Worm (Caenorhabditis elegans): ENCODE measurements around the gene C29A12.6.

C29A12.6 gene

ce11 chrV:10889036-10889435, 42.0 kb downstream of the C29A12.6 start, which contains the start of gene F32D8.11:
TSS of gene F32D8.11 (minus strand) at chrV:10889136.
- TF ChIP-seq nhr-11 (tag; optimal IDR thresholded peaks at IDR 0.05) (no peak), ceh-82 (tag; optimal IDR thresholded peaks at IDR 0.05) (no peak), lsy-12 (tag; optimal IDR thresholded peaks at IDR 0.05) (no peak), pha-4 (tag; optimal IDR thresholded peaks at IDR 0.05) (no peak), elt-1 (tag; optimal IDR thresholded peaks at IDR 0.05) (no peak), ama-1 (optimal IDR thresholded peaks at IDR 0.05) (no peak), daf-12 (tag; optimal IDR thresholded peaks at IDR 0.05) (no peak), mdl-1 (tag; optimal IDR thresholded peaks at IDR 0.05) (no peak), unc-39 (tag; optimal IDR thresholded peaks at IDR 0.05) (no peak), skn-1 (tag; optimal IDR thresholded peaks at IDR 0.05) (no peak), ZK546.5 (tag; optimal IDR thresholded peaks at IDR 0.05) (no peak), egl-27 (tag; optimal IDR thresholded peaks at IDR 0.05) (no peak), snpc-4 (tag; optimal IDR thresholded peaks at IDR 0.05) (no peak), lin-39 (tag; optimal IDR thresholded peaks at IDR 0.05) (no peak)

ce11 chrV:10889774-10890173, 42.8 kb downstream of the C29A12.6 start:
- no peak for TF ChIP-seq ceh-16 (tag; optimal IDR thresholded peaks at IDR 0.05)
- peak; percentile 63 for TF ChIP-seq ama-1 (optimal IDR thresholded peaks at IDR 0.05)
- no peak for TF ChIP-seq eor-1 (tag; optimal IDR thresholded peaks at IDR 0.05)
- TF ChIP-seq jun-1 (tag; optimal IDR thresholded peaks at IDR 0.05) = no peak
- no peak for TF ChIP-seq ceh-82 (tag; optimal IDR thresholded peaks at IDR 0.05)
- TF ChIP-seq nhr-25 (tag; optimal IDR thresholded peaks at IDR 0.05) = no peak
- no peak for TF ChIP-seq lsy-12 (tag; optimal IDR thresholded peaks at IDR 0.05)
- TF ChIP-seq ceh-28 (tag; optimal IDR thresholded peaks at IDR 0.05) = no peak

- no peak for TF ChIP-seq nhr-77 (tag; optimal IDR thresholded peaks at IDR 0.05)
- no peak for TF ChIP-seq aly-2 (tag; optimal IDR thresholded peaks at IDR 0.05)
- TF ChIP-seq pqm-1 (tag; optimal IDR thresholded peaks at IDR 0.05) = peak; percentile 57
- no peak for TF ChIP-seq nhr-12 (tag; optimal IDR thresholded peaks at IDR 0.05)
- no peak for TF ChIP-seq nhr-76 (tag; optimal IDR thresholded peaks at IDR 0.05)
- no peak for TF ChIP-seq nhr-28 (tag; optimal IDR thresholded peaks at IDR 0.05)
- TF ChIP-seq sea-2 (GFP tag; optimal IDR thresholded peaks at IDR 0.05) = no peak
- TF ChIP-seq fkh-10 (GFP tag; optimal IDR thresholded peaks at IDR 0.05) = no peak
- no peak for TF ChIP-seq ceh-9 (tag; optimal IDR thresholded peaks at IDR 0.05)
- TF ChIP-seq ama-1 (optimal IDR thresholded peaks at IDR 0.05) = no peak
- TF ChIP-seq unc-39 (tag; optimal IDR thresholded peaks at IDR 0.05) = no peak
- no peak for TF ChIP-seq zag-1 (tag; optimal IDR thresholded peaks at IDR 0.05)
- TF ChIP-seq elt-3 (tag; optimal IDR thresholded peaks at IDR 0.05) = no peak
- TF ChIP-seq skn-1 (tag; optimal IDR thresholded peaks at IDR 0.05) = no peak
- TF ChIP-seq ceh-16 (tag; optimal IDR thresholded peaks at IDR 0.05) = no peak
- TF ChIP-seq fkh-2 (tag; optimal IDR thresholded peaks at IDR 0.05) = no peak
- no peak for TF ChIP-seq R02D3.7 (tag; optimal IDR thresholded peaks at IDR 0.05)
- TF ChIP-seq nfya-1 (tag; optimal IDR thresholded peaks at IDR 0.05; ENCODE audit: insufficient read depth) = peak; percentile 47
- TF ChIP-seq nhr-67 (tag; optimal IDR thresholded peaks at IDR 0.05) = no peak
- TF ChIP-seq nhr-43 (tag; optimal IDR thresholded peaks at IDR 0.05; ENCODE audit: poor library complexity, severe bottlenecking) = peak; percentile 65
- TF ChIP-seq mml-1 (tag; optimal IDR thresholded peaks at IDR 0.05) = no peak
- TF ChIP-seq hmg-11 (tag; optimal IDR thresholded peaks at IDR 0.05) = no peak
- TF ChIP-seq lin-39 (tag; optimal IDR thresholded peaks at IDR 0.05) = no peak
- TF ChIP-seq ZK546.5 (tag; optimal IDR thresholded peaks at IDR 0.05) = no peak
- TF ChIP-seq unc-62 (GFP tag; optimal IDR thresholded peaks at IDR 0.05) = no peak
- no peak for TF ChIP-seq ceh-82 (tag; optimal IDR thresholded peaks at IDR 0.05)
- TF ChIP-seq pha-4 (tag; optimal IDR thresholded peaks at IDR 0.05) = peak; percentile 35
- no peak for TF ChIP-seq nhr-11 (tag; optimal IDR thresholded peaks at IDR 0.05)
- TF ChIP-seq elt-2 (tag; optimal IDR thresholded peaks at IDR 0.05) = peak; percentile 39
- TF ChIP-seq fos-1 (tag; optimal IDR thresholded peaks at IDR 0.05) = no peak
- TF ChIP-seq ceh-28 (tag; optimal IDR thresholded peaks at IDR 0.05) = peak; percentile 9
- TF ChIP-seq mdl-1 (tag; optimal IDR thresholded peaks at IDR 0.05) = no peak
- TF ChIP-seq elt-1 (tag; optimal IDR thresholded peaks at IDR 0.05) = no peak
- TF ChIP-seq nhr-237 (tag; optimal IDR thresholded peaks at IDR 0.05) = no peak
- TF ChIP-seq jun-1 (tag; optimal IDR thresholded peaks at IDR 0.05) = no peak
- no peak for TF ChIP-seq ztf-4 (tag; optimal IDR thresholded peaks at IDR 0.05)
- TF ChIP-seq daf-12 (tag; optimal IDR thresholded peaks at IDR 0.05) = no peak
- TF ChIP-seq nhr-23 (tag; optimal IDR thresholded peaks at IDR 0.05) = peak; percentile 77
- no peak for TF ChIP-seq tbx-2 (tag; optimal IDR thresholded peaks at IDR 0.05)
- no peak for TF ChIP-seq nhr-25 (tag; optimal IDR thresholded peaks at IDR 0.05)
- TF ChIP-seq snpc-4 (tag; optimal IDR thresholded peaks at IDR 0.05) = no peak
- TF ChIP-seq egl-27 (tag; optimal IDR thresholded peaks at IDR 0.05) = no peak
- TF ChIP-seq eor-1 (tag; optimal IDR thresholded peaks at IDR 0.05) = no peak
- TF ChIP-seq egl-5 (tag; optimal IDR thresholded peaks at IDR 0.05) = no peak
- TF ChIP-seq ztf-11 (tag; optimal IDR thresholded peaks at IDR 0.05) = no peak
- no peak for TF ChIP-seq lin-15B (tag; optimal IDR thresholded peaks at IDR 0.05)
- TF ChIP-seq lsy-12 (tag; optimal IDR thresholded peaks at IDR 0.05) = no peak
These were observed 44.0 kb downstream of the C29A12.6 start, which contains the start of gene F32D8.12 for ce11 chrV:10890980-10891379. TSS of gene F32D8.12 (minus strand) at chrV:10891027.
